Fruit fly (Drosophila melanogaster) whole organism, prepupa: Measurements from ENCODE around the gene CG32537.

Source experiments
- CG10631 ChIP-seq: fragments of 200-800 bp; sonication (Bioruptor generic); optimal IDR thresholded peaks from 2 replicates; lab custom pipeline; 2016; ENCODE audit warnings: missing biosample characterization, missing genetic modification characterization
- CG10669 ChIP-seq: fragments of 200-800 bp; sonication (Bioruptor generic); optimal IDR thresholded peaks from 3 replicates; lab custom pipeline; 2018; ENCODE audit warnings: missing biosample characterization, mild to moderate bottlenecking, missing genetic modification characterization, moderate library complexity
- CG11294 ChIP-seq: fragments of 200-800 bp; sonication (Bioruptor generic); IDR thresholded peaks from 2 replicates; pipeline ENCODE4 v1.3.6; 2022; ENCODE audit warnings: missing biosample characterization, missing genetic modification characterization
- CG11762 ChIP-seq: fragments of 200-800 bp; sonication (Bioruptor generic); optimal IDR thresholded peaks from 3 replicates; lab custom pipeline; 2016; ENCODE audit warnings: missing biosample characterization, missing genetic modification characterization; ENCODE audit not compliant: insufficient read depth
- CG15336 ChIP-seq: fragments of 200-800 bp; sonication (Bioruptor generic); IDR thresholded peaks from 2 replicates; pipeline ENCODE4 v1.3.6; 2022; ENCODE audit warnings: missing biosample characterization, missing genetic modification characterization
- CG1621 ChIP-seq: fragments of 200-800 bp; sonication (Bioruptor generic); optimal IDR thresholded peaks from 3 replicates; lab custom pipeline; 2018; ENCODE audit warnings: missing biosample characterization, mild to moderate bottlenecking, missing genetic modification characterization
- CG16779 ChIP-seq: fragments of 200-800 bp; sonication (Bioruptor generic); optimal IDR thresholded peaks from 3 replicates; lab custom pipeline; 2017; ENCODE audit warnings: missing biosample characterization, mild to moderate bottlenecking, missing genetic modification characterization
- CG3032 ChIP-seq: fragments of 200-800 bp; optimal IDR thresholded peaks from 2 replicates; lab custom pipeline; 2019; ENCODE audit warnings: missing biosample characterization, mild to moderate bottlenecking, missing genetic modification characterization, moderate library complexity
- CG31627 ChIP-seq: fragments of 200-800 bp; sonication (Bioruptor generic); optimal IDR thresholded peaks from 3 replicates; lab custom pipeline; 2016; ENCODE audit warnings: missing biosample characterization, missing genetic modification characterization
- CG32006 ChIP-seq: fragments of 200-800 bp; sonication (Bioruptor generic); optimal IDR thresholded peaks from 3 replicates; lab custom pipeline; 2017; ENCODE audit warnings: missing biosample characterization, mild to moderate bottlenecking, missing genetic modification characterization
- CG4318 ChIP-seq: fragments of 200-800 bp; sonication (Bioruptor generic); optimal IDR thresholded peaks from 3 replicates; lab custom pipeline; 2017; ENCODE audit warnings: missing biosample characterization, mild to moderate bottlenecking, missing genetic modification characterization
- CG6163 ChIP-seq: fragments of 200-800 bp; sonication (Bioruptor generic); IDR thresholded peaks from 3 replicates; pipeline ENCODE4 v1.3.6; 2022; ENCODE audit warnings: missing biosample characterization, missing genetic modification characterization
- CG6276 ChIP-seq: fragments of 200-800 bp; sonication (Bioruptor generic); optimal IDR thresholded peaks from 2 replicates; lab custom pipeline; 2017; ENCODE audit warnings: missing biosample characterization, mild to moderate bottlenecking, missing genetic modification characterization
- CG6792 ChIP-seq: fragments of 200-800 bp; sonication (Bioruptor generic); optimal IDR thresholded peaks from 3 replicates; lab custom pipeline; 2016; ENCODE audit warnings: missing biosample characterization, missing genetic modification characterization
- CG6854 ChIP-seq: fragments of 200-800 bp; sonication (Bioruptor generic); optimal IDR thresholded peaks from 2 replicates; lab custom pipeline; 2017; ENCODE audit warnings: missing biosample characterization, mild to moderate bottlenecking, missing genetic modification characterization
- CG7368 ChIP-seq: fragments of 200-800 bp; sonication (Bioruptor generic); optimal IDR thresholded peaks from 3 replicates; lab custom pipeline; 2016; ENCODE audit warnings: missing biosample characterization, missing genetic modification characterization
- CG8119 ChIP-seq: fragments of 200-800 bp; sonication (Bioruptor generic); IDR thresholded peaks from 3 replicates; pipeline ENCODE4 v1.3.6; 2022; ENCODE audit warnings: missing biosample characterization, missing genetic modification characterization
- CG8632 ChIP-seq: fragments of 200-800 bp; sonication (Bioruptor generic); optimal IDR thresholded peaks from 3 replicates; lab custom pipeline; 2016; ENCODE audit warnings: missing biosample characterization, missing genetic modification characterization
- Eip78C ChIP-seq: fragments of 200-800 bp; sonication (Bioruptor generic); peaks from one replicate; lab custom pipeline; 2016; ENCODE audit warnings: missing biosample characterization, missing genetic modification characterization
- Eip93F ChIP-seq: fragments of 200-800 bp; sonication (Bioruptor generic); optimal IDR thresholded peaks from 2 replicates; lab custom pipeline; 2016; ENCODE audit warnings: missing biosample characterization, mild to moderate bottlenecking, missing genetic modification characterization
- Ets21C ChIP-seq: fragments of 200-800 bp; sonication (Bioruptor generic); optimal IDR thresholded peaks from 3 replicates; lab custom pipeline; 2016; ENCODE audit warnings: missing biosample characterization, missing genetic modification characterization
- Ets96B ChIP-seq: fragments of 200-800 bp; optimal IDR thresholded peaks from 2 replicates; lab custom pipeline; 2019; ENCODE audit warnings: missing biosample characterization, mild to moderate bottlenecking, missing genetic modification characterization, moderate library complexity
- Hr38 ChIP-seq: sonication (Bioruptor generic); optimal IDR thresholded peaks from 2 replicates; lab custom pipeline; 2016; ENCODE audit warnings: missing biosample characterization, missing genetic modification characterization
- Hr39 ChIP-seq: fragments of 200-800 bp; sonication (Bioruptor generic); optimal IDR thresholded peaks from 2 replicates; lab custom pipeline; 2016; ENCODE audit warnings: missing biosample characterization, missing genetic modification characterization
- Lpt ChIP-seq: fragments of 200-800 bp; sonication (Bioruptor generic); optimal IDR thresholded peaks from 3 replicates; lab custom pipeline; 2016; ENCODE audit warnings: missing biosample characterization, missing genetic modification characterization
- Met ChIP-seq: fragments of 200-800 bp; sonication (Bioruptor generic); optimal IDR thresholded peaks from 3 replicates; lab custom pipeline; 2016; ENCODE audit warnings: missing biosample characterization, missing genetic modification characterization
- OdsH ChIP-seq: fragments of 200-800 bp; sonication (Bioruptor generic); optimal IDR thresholded peaks from 3 replicates; lab custom pipeline; 2016; ENCODE audit warnings: missing biosample characterization, missing genetic modification characterization
- Smox ChIP-seq: fragments of 200-800 bp; sonication (Bioruptor generic); optimal IDR thresholded peaks from 3 replicates; lab custom pipeline; 2016; ENCODE audit warnings: missing biosample characterization, missing genetic modification characterization
- Sox14 ChIP-seq: fragments of 200-800 bp; sonication (Bioruptor generic); optimal IDR thresholded peaks from 3 replicates; lab custom pipeline; 2016; ENCODE audit warnings: missing biosample characterization, missing genetic modification characterization
- achi ChIP-seq: fragments of 200-800 bp; sonication (Bioruptor generic); optimal IDR thresholded peaks from 3 replicates; lab custom pipeline; 2016; ENCODE audit warnings: missing biosample characterization, missing genetic modification characterization
- acj6 ChIP-seq: fragments of 200-800 bp; sonication (Bioruptor generic); optimal IDR thresholded peaks from 3 replicates; lab custom pipeline; 2016; ENCODE audit warnings: missing biosample characterization, missing genetic modification characterization
- cyc ChIP-seq: fragments of 200-800 bp; sonication (Bioruptor generic); optimal IDR thresholded peaks from 3 replicates; lab custom pipeline; 2016; ENCODE audit warnings: missing biosample characterization, missing genetic modification characterization
- dsx ChIP-seq: fragments of 200-800 bp; optimal IDR thresholded peaks from 3 replicates; lab custom pipeline; 2019; ENCODE audit warnings: missing biosample characterization, mild to moderate bottlenecking, missing genetic modification characterization, moderate library complexity; ENCODE audit not compliant: poor library complexity, severe bottlenecking
- eg ChIP-seq: fragments of 200-800 bp; sonication (Bioruptor generic); IDR thresholded peaks from 3 replicates; pipeline ENCODE4 v1.3.6; 2022; ENCODE audit warnings: missing biosample characterization, missing genetic modification characterization
- esn ChIP-seq: fragments of 200-800 bp; sonication (Bioruptor generic); optimal IDR thresholded peaks from 2 replicates; lab custom pipeline; 2016; ENCODE audit warnings: missing biosample characterization, mild to moderate bottlenecking, missing genetic modification characterization, moderate library complexity
- fd59A ChIP-seq: fragments of 200-800 bp; sonication (Bioruptor generic); optimal IDR thresholded peaks from 2 replicates; lab custom pipeline; 2017; ENCODE audit warnings: missing biosample characterization, mild to moderate bottlenecking, missing genetic modification characterization, missing genetic modification reagents
- fd85E ChIP-seq: fragments of 200-800 bp; sonication (Bioruptor generic); optimal IDR thresholded peaks from 3 replicates; lab custom pipeline; 2016; ENCODE audit warnings: missing biosample characterization, missing genetic modification characterization
- net ChIP-seq: fragments of 200-800 bp; sonication (Bioruptor generic); optimal IDR thresholded peaks from 3 replicates; lab custom pipeline; 2016; ENCODE audit warnings: missing biosample characterization, missing genetic modification characterization
- pdm3 ChIP-seq: fragments of 200-800 bp; sonication (Bioruptor generic); optimal IDR thresholded peaks from 3 replicates; lab custom pipeline; 2016; ENCODE audit warnings: missing biosample characterization, missing genetic modification characterization
- salr ChIP-seq, 2 experiments: fragments of 200-800 bp; sonication (Bioruptor generic); optimal IDR thresholded peaks; 3 replicates each; lab custom pipeline; 2016 to 2018; ENCODE audit warnings: missing biosample characterization in 2 of 2, missing genetic modification characterization in 2 of 2, mild to moderate bottlenecking in 1 of 2
- ss ChIP-seq, 2 experiments: fragments of 200-800 bp; sonication (Bioruptor generic); optimal IDR thresholded peaks; 2 replicates in 1 of 2; 3 replicates in 1 of 2; lab custom pipeline; 2017 to 2018; ENCODE audit warnings: mild to moderate bottlenecking in 2 of 2, missing biosample characterization in 2 of 2, missing genetic modification characterization in 2 of 2, moderate library complexity in 1 of 2
- svp ChIP-seq: fragments of 200-800 bp; sonication (Bioruptor generic); peaks from one replicate; lab custom pipeline; 2016; ENCODE audit warnings: missing biosample characterization, missing genetic modification characterization
- topi ChIP-seq: fragments of 200-800 bp; sonication (Bioruptor generic); optimal IDR thresholded peaks from 3 replicates; lab custom pipeline; 2016; ENCODE audit warnings: missing biosample characterization, missing genetic modification characterization

CG32537 gene

DNA sequence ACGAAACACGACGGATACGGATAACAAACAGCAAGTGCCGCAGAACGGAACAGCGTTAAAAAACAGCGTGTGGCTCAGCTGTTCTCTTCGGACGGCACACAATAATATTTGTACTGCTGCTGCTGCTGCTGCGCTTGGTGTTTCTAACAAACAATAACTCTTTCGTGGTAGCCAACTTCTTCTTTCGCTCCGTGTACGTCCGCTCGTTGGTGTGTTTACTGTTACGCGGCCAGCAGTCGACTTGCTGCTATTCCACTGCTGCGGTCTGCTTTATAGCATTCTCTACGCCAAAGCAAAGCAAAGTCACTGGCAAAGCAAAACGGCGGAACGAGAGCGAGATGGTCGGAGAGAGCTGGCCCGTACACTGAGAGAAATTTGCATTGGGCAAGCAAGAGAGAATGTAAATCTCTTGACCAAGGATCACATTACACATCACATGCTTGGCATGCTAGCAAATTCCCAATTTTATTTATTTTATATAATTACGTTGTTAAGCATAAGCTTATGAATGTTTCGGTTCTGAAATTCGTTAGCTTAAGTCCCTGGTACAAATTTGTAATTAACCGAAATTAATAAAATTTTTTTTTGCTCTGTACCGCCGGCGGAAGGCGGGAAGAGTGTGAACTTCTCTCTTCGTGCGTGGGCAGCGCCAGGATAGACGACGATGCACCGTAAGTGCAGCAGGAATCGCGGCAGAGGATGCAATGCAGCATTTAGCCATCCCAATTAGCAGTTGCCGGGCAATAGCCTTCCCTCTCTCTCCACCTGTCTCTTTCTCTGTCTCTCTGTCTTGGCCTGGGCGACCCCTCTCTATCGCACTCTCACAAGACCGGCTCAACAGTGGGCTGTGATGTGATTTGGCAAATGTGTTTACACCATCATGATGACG is 45.7 kb upstream of the CG32537 start, which contains the start of gene out (continued):
- TF ChIP-seq CG3032, result peak; percentile 94
- TF ChIP-seq CG4318 (GFP tag; lab: Kevin White, UChicago), result peak; percentile 94
- TF ChIP-seq fd85E, result peak; percentile 76
- TF ChIP-seq Hr39 (GFP tag; lab: Kevin White, UChicago), result peak; percentile 88
- peak; percentile 96 for TF ChIP-seq eg (GFP tag; lab: Robert Waterston, UW)
- peak; percentile 97 for TF ChIP-seq CG8119 (GFP tag; lab: Robert Waterston, UW)
- TF ChIP-seq CG6792 (GFP tag; lab: Kevin White, UChicago), result peak; percentile 93
- TF ChIP-seq cyc (GFP tag; lab: Kevin White, UChicago), result peak; percentile 91
- TF ChIP-seq esn (GFP tag; lab: Kevin White, UChicago), result peak; percentile 95
- peak; percentile 92 for TF ChIP-seq CG8632
- TF ChIP-seq, all 60 proteins: peak for 59

DNA sequence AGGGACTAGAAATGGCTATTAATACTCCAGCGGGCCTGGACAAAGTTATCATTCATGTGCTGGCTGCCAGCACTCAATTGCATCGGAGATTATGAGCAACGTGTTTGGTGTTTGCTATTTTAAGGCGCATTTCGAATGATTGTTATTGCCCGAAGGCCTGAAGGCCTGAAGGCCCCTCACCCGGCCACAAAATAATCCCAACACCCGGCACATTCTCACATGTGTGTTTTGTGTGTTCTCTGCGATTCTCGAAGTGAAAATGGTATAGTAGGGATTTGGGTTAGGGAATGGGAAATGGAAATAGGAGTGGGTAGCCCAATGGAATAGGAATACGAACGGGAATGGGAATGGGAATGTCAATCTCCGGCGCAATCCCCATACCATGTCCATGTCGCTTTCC is 42.6 kb upstream of the CG32537 start:
- TF ChIP-seq Hr38 (GFP tag; lab: Kevin White, UChicago) (no peak), svp (no peak), dsx (no peak), achi (GFP tag; lab: Kevin White, UChicago) (no peak), CG6276 (GFP tag; lab: Kevin White, UChicago) (no peak), CG6163 (GFP tag; lab: Robert Waterston, UW) (no peak), CG10669 (no peak), CG1621 (tag; lab: Kevin White, UChicago) (no peak), salr (GFP tag; optimal IDR thresholded peaks at IDR 0.05; lab: Kevin White, UChicago) (no peak), CG11762 (no peak), CG3032 (no peak), CG16779 (tag; lab: Kevin White, UChicago) (no peak), CG15336 (GFP tag; lab: Robert Waterston, UW) (no peak), Ets21C (GFP tag; lab: Kevin White, UChicago) (no peak), CG11294 (no peak), CG8632 (no peak), Hr39 (GFP tag; lab: Kevin White, UChicago) (no peak)
- TF ChIP-seq, all 60 proteins: peak for 0

DNA sequence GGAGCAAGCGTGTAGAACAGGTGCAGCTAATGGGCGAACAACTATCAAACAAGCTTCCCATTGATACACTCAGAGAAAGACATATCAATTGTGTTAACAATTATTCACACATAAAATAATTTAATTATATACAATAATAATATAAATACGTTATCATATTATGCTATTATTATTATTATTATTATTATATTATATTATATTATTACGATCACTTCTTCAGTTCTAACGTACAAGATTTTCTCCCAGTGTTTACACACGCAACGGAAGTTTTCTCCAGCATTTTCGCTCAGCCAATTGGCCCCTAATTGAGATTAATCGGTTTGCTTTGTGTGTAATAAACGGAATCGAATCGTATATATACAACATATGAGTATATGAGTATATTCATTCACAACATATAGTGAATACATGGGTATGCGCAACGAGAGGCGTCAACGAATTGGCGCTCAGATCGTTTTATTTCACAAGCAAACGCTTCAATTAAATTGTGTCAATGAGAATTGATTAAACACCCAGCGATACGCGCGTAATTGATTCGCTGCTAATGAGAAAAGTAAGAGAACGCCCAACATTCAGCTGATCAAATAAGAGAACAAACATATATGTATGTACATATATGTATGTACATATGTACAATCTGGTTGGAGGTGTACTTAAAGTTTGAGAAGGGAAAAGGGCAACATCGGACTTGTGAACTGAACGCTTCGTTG is 40.9 kb upstream of the CG32537 start:
- TF ChIP-seq CG10631 (GFP tag; lab: Kevin White, UChicago) (peak; percentile 64), cyc (GFP tag; lab: Kevin White, UChicago) (no peak), CG11294 (no peak), CG6854 (GFP tag; lab: Kevin White, UChicago) (no peak), achi (GFP tag; lab: Kevin White, UChicago) (peak; percentile 61), CG6276 (GFP tag; lab: Kevin White, UChicago) (peak; percentile 47), Hr39 (GFP tag; lab: Kevin White, UChicago) (no peak), esn (GFP tag; lab: Kevin White, UChicago) (peak; percentile 7), CG4318 (GFP tag; lab: Kevin White, UChicago) (peak; percentile 37), CG10669 (peak; percentile 22), Lpt (GFP tag; lab: Kevin White, UChicago) (no peak), CG32006 (peak; percentile 72), CG1621 (tag; lab: Kevin White, UChicago) (no peak), Met (no peak), salr (GFP tag; optimal IDR thresholded peaks at IDR 0.05; lab: Kevin White, UChicago) (no peak), net (peak; percentile 3), topi (GFP tag; lab: Kevin White, UChicago) (no peak), CG31627 (GFP tag; lab: Kevin White, UChicago) (no peak), CG3032 (peak; percentile 52), ss (GFP tag; optimal IDR thresholded peaks at IDR 0.05; lab: Kevin White, UChicago) (peak; percentile 43 to 59), pdm3 (GFP tag; lab: Kevin White, UChicago) (no peak), Eip93F (GFP tag; lab: Kevin White, UChicago) (no peak), fd59A (GFP tag; lab: Kevin White, UChicago) (no peak), acj6 (GFP tag; lab: Kevin White, UChicago) (peak; percentile 45), Sox14 (GFP tag; lab: Kevin White, UChicago) (no peak), CG16779 (tag; lab: Kevin White, UChicago) (peak; percentile 48), CG8632 (peak; percentile 58), CG7368 (GFP tag; lab: Kevin White, UChicago) (peak; percentile 39), Ets96B (tag; lab: Kevin White, UChicago) (peak; percentile 55), OdsH (GFP tag; lab: Kevin White, UChicago) (peak; percentile 40), dsx (peak; percentile 61), Eip78C (peak; percentile 1), Smox (GFP tag; lab: Kevin White, UChicago) (no peak)
